Worm (Caenorhabditis elegans) whole organism, young adult: ENCODE measurements around the gene B0024.3.

ENCODE experiments used
- Y95B8A.8 ChIP-seq: fragments of 200-800 bp; sonication (Bioruptor generic); IDR thresholded peaks from 2 replicates; pipeline ENCODE4 v1.3.6; 2022; ENCODE audit warnings: missing genetic modification reagents, missing genetic modification characterization, missing compliant biosample characterization
- die-1 ChIP-seq: sonication (generic microtip); optimal IDR thresholded peaks from 2 replicates; lab custom pipeline; 2016; ENCODE audit warnings: missing genotype, mild to moderate bottlenecking, missing genetic modification characterization, missing compliant biosample characterization
- snpc-4 ChIP-seq, 5 experiments: fragments of 150-350 bp in 1 of 5; sonication (generic microtip) in 4 of 5; optimal IDR thresholded peaks; 2 replicates each; lab custom pipeline; 2014 to 2018; ENCODE audit warnings: missing genetic modification characterization in 5 of 5, missing biosample characterization in 3 of 5, antibody characterized with exemption in 2 of 5, mild to moderate bottlenecking in 2 of 5, missing compliant biosample characterization in 2 of 5, missing genotype in 2 of 5, moderate library complexity in 2 of 5, missing genetic modification reagents in 1 of 5
- somi-1 ChIP-seq: fragments of 200-800 bp; sonication (Bioruptor generic); optimal IDR thresholded peaks from 2 replicates; lab custom pipeline; 2018; ENCODE audit warnings: mild to moderate bottlenecking, missing genetic modification characterization, missing compliant biosample characterization

DNA sequence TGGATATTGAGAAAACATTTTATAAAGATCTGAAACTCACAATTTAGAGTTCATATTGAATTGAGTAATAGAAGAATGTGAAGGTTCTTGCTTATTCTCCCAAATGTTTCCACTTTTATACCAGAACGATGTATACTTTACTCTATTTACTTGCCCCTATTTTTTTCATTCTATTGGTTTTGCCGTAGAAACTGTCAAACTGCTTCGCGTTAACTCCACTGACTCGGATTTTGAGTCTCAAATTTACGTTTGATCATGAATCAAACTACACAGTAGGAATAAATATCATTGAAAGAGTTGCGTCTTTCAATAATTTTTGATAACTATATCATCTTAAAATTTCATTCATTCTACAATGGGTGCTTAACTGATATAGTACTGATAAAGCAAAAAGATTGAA lies 47.5 kb upstream of the B0024.3 start, which contains the start of gene fipr-8:
- no peak for TF ChIP-seq die-1
- no peak for TF ChIP-seq Y95B8A.8 (GFP tag; lab: Robert Waterston, UW)
- no peak for TF ChIP-seq snpc-4 (GFP tag; optimal IDR thresholded peaks at IDR 0.05; lab: Kevin White, UChicago)
- no peak for TF ChIP-seq snpc-4 (tag; optimal IDR thresholded peaks at IDR 0.05; lab: Kevin White, UChicago)
- no peak for TF ChIP-seq somi-1 (GFP tag; lab: Kevin White, UChicago)
